Fruit fly (Drosophila melanogaster) whole organism, embryonic: ENCODE results near the gene fig.
A peak's percentile ranks its signal among the peaks of the same experiment; 100 is the strongest.

Experiments used
- Adf1 ChIP-seq: fragments of 200-800 bp; sonication (Bioruptor generic); IDR thresholded peaks from 2 replicates; pipeline ENCODE4 v1.3.6; 2022; ENCODE audit warnings: missing biosample characterization, missing genetic modification characterization
- Atf-2 ChIP-seq: fragments of 200-800 bp; sonication (Bioruptor generic); optimal IDR thresholded peaks from 2 replicates; lab custom pipeline; 2016; ENCODE audit warnings: missing biosample characterization, missing genetic modification characterization
- Bdp1 ChIP-seq: fragments of 200-800 bp; sonication (Bioruptor generic); optimal IDR thresholded peaks from 3 replicates; lab custom pipeline; 2016; ENCODE audit warnings: missing biosample characterization, missing genetic modification characterization
- CG10147 ChIP-seq: fragments of 200-800 bp; sonication (Bioruptor generic); optimal IDR thresholded peaks from 2 replicates; lab custom pipeline; 2019; ENCODE audit warnings: missing biosample characterization, mild to moderate bottlenecking, missing genetic modification characterization, moderate library complexity
- CG12659 ChIP-seq: fragments of 200-800 bp; sonication (Bioruptor generic); optimal IDR thresholded peaks from 3 replicates; lab custom pipeline; 2017; ENCODE audit warnings: mild to moderate bottlenecking, missing biosample characterization, missing genetic modification reagents, missing genetic modification characterization
- CG14014 ChIP-seq: fragments of 200-800 bp; sonication (Bioruptor generic); IDR thresholded peaks from 2 replicates; pipeline ENCODE4 v1.3.6; 2022; ENCODE audit warnings: missing biosample characterization, missing genetic modification characterization
- CG14441 ChIP-seq: fragments of 200-800 bp; sonication (Bioruptor generic); IDR thresholded peaks from 2 replicates; pipeline ENCODE4 v1.3.6; 2022; ENCODE audit warnings: missing biosample characterization, missing genetic modification characterization
- CG14667 ChIP-seq: fragments of 200-800 bp; sonication (Bioruptor generic); IDR thresholded peaks from 2 replicates; pipeline ENCODE4 v1.3.6; 2022; ENCODE audit warnings: missing biosample characterization, missing genetic modification characterization
- CG15696 ChIP-seq: fragments of 200-800 bp; sonication (Bioruptor generic); optimal IDR thresholded peaks from 2 replicates; lab custom pipeline; 2019; ENCODE audit warnings: missing biosample characterization, mild to moderate bottlenecking, missing genetic modification characterization, moderate library complexity
- CG16779 ChIP-seq: fragments of 200-800 bp; sonication (Bioruptor generic); IDR thresholded peaks from 2 replicates; pipeline ENCODE4 v1.3.6; 2022; ENCODE audit warnings: missing biosample characterization, missing genetic modification characterization
- CG16815 ChIP-seq: fragments of 200-800 bp; sonication (Bioruptor generic); optimal IDR thresholded peaks from 3 replicates; lab custom pipeline; 2017; ENCODE audit warnings: missing biosample characterization, mild to moderate bottlenecking, missing genetic modification characterization
- CG2116 ChIP-seq: fragments of 200-800 bp; sonication (Bioruptor generic); optimal IDR thresholded peaks from 3 replicates; lab custom pipeline; 2018; ENCODE audit warnings: missing biosample characterization, mild to moderate bottlenecking, missing genetic modification characterization
- CG2889 ChIP-seq: fragments of 200-800 bp; sonication (Bioruptor generic); IDR thresholded peaks from 3 replicates; pipeline ENCODE4 v1.3.6; 2022; ENCODE audit warnings: missing biosample characterization, missing genetic modification characterization
- CG3065 ChIP-seq: fragments of 200-800 bp; sonication (Bioruptor generic); optimal IDR thresholded peaks from 2 replicates; lab custom pipeline; 2016; ENCODE audit warnings: missing biosample characterization, missing genetic modification characterization
- CG33213 ChIP-seq: fragments of 200-800 bp; sonication (Bioruptor generic); optimal IDR thresholded peaks from 3 replicates; lab custom pipeline; 2016; ENCODE audit warnings: missing biosample characterization, missing genetic modification characterization
- CG43689 ChIP-seq: fragments of 200-800 bp; sonication (Bioruptor generic); IDR thresholded peaks from 2 replicates; pipeline ENCODE4 v1.3.6; 2022; ENCODE audit warnings: missing biosample characterization, missing genetic modification characterization
- CG4707 ChIP-seq: fragments of 200-800 bp; sonication (Bioruptor generic); optimal IDR thresholded peaks from 2 replicates; lab custom pipeline; 2018; ENCODE audit warnings: missing biosample characterization, mild to moderate bottlenecking, missing genetic modification characterization, moderate library complexity
- CG6854 ChIP-seq: fragments of 200-800 bp; sonication (Bioruptor generic); optimal IDR thresholded peaks from 3 replicates; lab custom pipeline; 2017; ENCODE audit warnings: missing biosample characterization, mild to moderate bottlenecking, missing genetic modification characterization
- CG7357 ChIP-seq: fragments of 200-800 bp; sonication (Bioruptor generic); IDR thresholded peaks from 3 replicates; pipeline ENCODE4 v1.3.6; 2022; ENCODE audit warnings: missing biosample characterization, missing genetic modification characterization
- CG7963 ChIP-seq: fragments of 200-800 bp; sonication (Bioruptor generic); IDR thresholded peaks from 3 replicates; pipeline ENCODE4 v1.3.6; 2022; ENCODE audit warnings: missing biosample characterization, missing genetic modification characterization; ENCODE audit not compliant: partially characterized antibody
- CG9876 ChIP-seq: fragments of 200-800 bp; sonication (Bioruptor generic); optimal IDR thresholded peaks from 2 replicates; lab custom pipeline; 2016; ENCODE audit warnings: missing biosample characterization, missing genetic modification characterization
- CoRest ChIP-seq: fragments of 200-800 bp; sonication (Bioruptor generic); optimal IDR thresholded peaks from 3 replicates; lab custom pipeline; 2018; ENCODE audit warnings: missing biosample characterization, mild to moderate bottlenecking, missing genetic modification characterization, moderate library complexity
- Dek ChIP-seq: fragments of 200-800 bp; sonication (Bioruptor generic); optimal IDR thresholded peaks from 3 replicates; lab custom pipeline; 2019; ENCODE audit warnings: missing biosample characterization, mild to moderate bottlenecking, missing genetic modification characterization, moderate library complexity
- Dfd ChIP-seq, 2 experiments: fragments of >200 bp; optimal IDR thresholded peaks; 2 replicates each; lab custom pipeline; 2017; ENCODE audit warnings: missing biosample characterization in 2 of 2, missing genetic modification characterization in 2 of 2
- Dll ChIP-seq: fragments of 200-800 bp; sonication (Bioruptor generic); IDR thresholded peaks from 4 replicates; pipeline ENCODE4 v1.3.6; 2022; ENCODE audit warnings: missing biosample characterization, missing genetic modification characterization; ENCODE audit not compliant: partially characterized antibody
- Dp ChIP-seq: fragments of 200-800 bp; sonication (Bioruptor generic); optimal IDR thresholded peaks from 2 replicates; lab custom pipeline; 2018; ENCODE audit warnings: missing biosample characterization, mild to moderate bottlenecking, missing genetic modification characterization, moderate library complexity
- Hmx ChIP-seq: fragments of 200-800 bp; sonication (Bioruptor generic); optimal IDR thresholded peaks from 2 replicates; lab custom pipeline; 2016; ENCODE audit warnings: missing biosample characterization, missing genetic modification characterization
- Lim3 ChIP-seq: fragments of 200-800 bp; sonication (Bioruptor generic); IDR thresholded peaks from 2 replicates; pipeline ENCODE4 v1.3.6; 2022; ENCODE audit warnings: missing biosample characterization, missing genetic modification characterization
- Max ChIP-seq: fragments of 200-800 bp; sonication (Bioruptor generic); optimal IDR thresholded peaks from 2 replicates; lab custom pipeline; 2016; ENCODE audit warnings: missing biosample characterization, mild to moderate bottlenecking, missing genetic modification characterization
- Mrtf ChIP-seq: fragments of 200-800 bp; sonication (Bioruptor generic); IDR thresholded peaks from 3 replicates; pipeline ENCODE4 v1.3.6; 2022; ENCODE audit warnings: missing biosample characterization, missing genetic modification characterization
- NC2β ChIP-seq: fragments of 200-800 bp; sonication (Bioruptor generic); optimal IDR thresholded peaks from 2 replicates; lab custom pipeline; 2016; ENCODE audit warnings: missing biosample characterization, missing genetic modification characterization
- Oaz ChIP-seq: fragments of 200-800 bp; sonication (Bioruptor generic); IDR thresholded peaks from 2 replicates; pipeline ENCODE4 v1.3.6; 2022; ENCODE audit warnings: missing biosample characterization, missing genetic modification characterization
- PHDP ChIP-seq: fragments of 200-800 bp; sonication (Bioruptor generic); optimal IDR thresholded peaks from 3 replicates; lab custom pipeline; 2018; ENCODE audit warnings: missing biosample characterization, mild to moderate bottlenecking, missing genetic modification characterization, moderate library complexity
- YL-1 ChIP-seq: fragments of 200-800 bp; sonication (Bioruptor generic); optimal IDR thresholded peaks from 3 replicates; lab custom pipeline; 2017; ENCODE audit warnings: missing biosample characterization, mild to moderate bottlenecking, missing genetic modification characterization
- ab ChIP-seq: fragments of 200-800 bp; sonication (Bioruptor generic); optimal IDR thresholded peaks from 2 replicates; lab custom pipeline; 2016; ENCODE audit warnings: missing biosample characterization, missing genetic modification characterization
- bbx ChIP-seq: fragments of 200-800 bp; sonication (Bioruptor generic); IDR thresholded peaks from 2 replicates; pipeline ENCODE4 v1.3.6; 2022; ENCODE audit warnings: missing biosample characterization, missing genetic modification characterization; ENCODE audit not compliant: partially characterized antibody
- croc ChIP-seq: fragments of 200-800 bp; sonication (Bioruptor generic); conservative IDR thresholded peaks from 3 replicates; pipeline ENCODE4 v1.3.6; 2022; ENCODE audit warnings: missing biosample characterization, missing genetic modification characterization
- da ChIP-seq: fragments of 200-800 bp; sonication (Bioruptor generic); optimal IDR thresholded peaks from 2 replicates; lab custom pipeline; 2016; ENCODE audit warnings: missing biosample characterization, missing genetic modification characterization
- grau ChIP-seq: fragments of 200-800 bp; optimal IDR thresholded peaks from 3 replicates; lab custom pipeline; 2019; ENCODE audit warnings: missing biosample characterization, mild to moderate bottlenecking, missing genetic modification characterization, moderate library complexity
- hbn ChIP-seq: fragments of 200-800 bp; sonication (Bioruptor generic); IDR thresholded peaks from 2 replicates; pipeline ENCODE4 v1.3.6; 2022; ENCODE audit warnings: missing biosample characterization, missing genetic modification characterization; ENCODE audit not compliant: partially characterized antibody
- her ChIP-seq: fragments of 200-800 bp; sonication (Bioruptor generic); optimal IDR thresholded peaks from 2 replicates; lab custom pipeline; 2016; ENCODE audit warnings: missing biosample characterization, missing genetic modification characterization
- ind ChIP-seq: fragments of 200-800 bp; sonication (Bioruptor generic); optimal IDR thresholded peaks from 3 replicates; lab custom pipeline; 2016; ENCODE audit warnings: missing biosample characterization, missing genetic modification characterization
- kah ChIP-seq: fragments of 200-800 bp; sonication (Bioruptor generic); optimal IDR thresholded peaks from 2 replicates; lab custom pipeline; 2018; ENCODE audit warnings: missing biosample characterization, mild to moderate bottlenecking, missing genetic modification characterization
- kni ChIP-seq: fragments of 200-800 bp; sonication (Bioruptor generic); optimal IDR thresholded peaks from 3 replicates; lab custom pipeline; 2017; ENCODE audit warnings: mild to moderate bottlenecking, missing biosample characterization, missing genetic modification reagents, missing genetic modification characterization
- sc ChIP-seq, 3 experiments: fragments of >200 bp in 2 of 3; fragments of 200-800 bp in 1 of 3; sonication (Bioruptor generic) in 1 of 3; optimal IDR thresholded peaks; 2 replicates in 2 of 3; 3 replicates in 1 of 3; lab custom pipeline; 2017; ENCODE audit warnings: mild to moderate bottlenecking in 1 of 3, missing biosample characterization in 1 of 3, missing genetic modification characterization in 1 of 3, missing genetic modification reagents in 1 of 3
- sna ChIP-seq: fragments of 200-800 bp; sonication (Bioruptor generic); IDR thresholded peaks from 2 replicates; pipeline ENCODE4 v1.3.6; 2022; ENCODE audit warnings: missing biosample characterization, missing genetic modification characterization; ENCODE audit not compliant: partially characterized antibody
- tap ChIP-seq: fragments of 200-800 bp; optimal IDR thresholded peaks from 3 replicates; lab custom pipeline; 2019; ENCODE audit warnings: missing biosample characterization, mild to moderate bottlenecking, missing genetic modification characterization, moderate library complexity
- tx ChIP-seq: fragments of 200-800 bp; sonication (Bioruptor generic); optimal IDR thresholded peaks from 2 replicates; lab custom pipeline; 2016; ENCODE audit warnings: missing biosample characterization, missing genetic modification characterization
- vnd ChIP-seq: fragments of 200-800 bp; sonication (Bioruptor generic); IDR thresholded peaks from 3 replicates; pipeline ENCODE4 v1.3.6; 2022; ENCODE audit warnings: missing biosample characterization, missing genetic modification characterization; ENCODE audit not compliant: partially characterized antibody

The fig gene

DNA sequence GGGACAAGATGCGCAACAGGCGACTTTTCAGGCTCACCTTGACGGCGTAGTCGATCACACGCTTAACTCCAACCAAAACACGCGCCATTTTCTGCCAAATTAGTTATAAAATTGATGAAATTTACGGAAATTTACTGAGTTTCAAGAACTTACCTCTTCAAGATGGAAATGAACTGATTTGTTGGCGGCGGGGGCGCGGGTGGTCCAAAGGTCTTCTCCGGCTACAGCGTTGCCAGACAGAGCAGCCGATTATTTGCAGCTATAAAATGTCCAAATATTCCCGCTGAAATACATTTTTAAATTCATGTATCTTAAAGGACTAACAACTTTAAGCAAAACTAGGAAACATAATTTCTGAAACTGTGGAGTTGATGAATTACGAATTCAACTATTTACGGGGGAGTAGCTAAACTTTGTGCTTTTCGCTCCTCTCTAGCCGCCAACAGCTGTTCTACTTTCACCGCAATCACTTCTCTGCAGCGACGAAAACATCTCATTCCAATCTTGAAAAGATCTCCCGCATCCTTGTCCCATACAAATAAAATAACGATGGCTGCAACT is 22.6 kb upstream of the fig start, which contains the start of the genes Etfb and CG7789 (continued):
- TF ChIP-seq kni (no peak), Oaz (GFP tag; lab: Robert Waterston, UW) (peak; percentile 62), CG16779 (GFP tag; lab: Robert Waterston, UW) (peak; percentile 56; the same call in 1 of the 2 replicates), da (GFP tag; lab: Kevin White, UChicago) (peak; percentile 63), sna (peak; percentile 78), tap (tag; lab: Kevin White, UChicago) (no peak), croc (GFP tag; lab: Robert Waterston, UW) (peak; percentile 65), sc (optimal IDR thresholded peaks at IDR 0.05; lab: Kevin White, UChicago) (no peak), sc (GFP tag; optimal IDR thresholded peaks at IDR 0.05; lab: Kevin White, UChicago) (no peak), Mrtf (GFP tag; lab: Robert Waterston, UW) (peak; percentile 61; the same call in 2 of the 3 replicates), CG16815 (peak; percentile 59), CG6854 (GFP tag; lab: Kevin White, UChicago) (peak; percentile 0), CG3065 (no peak), Dfd (GFP tag; optimal IDR thresholded peaks at IDR 0.05; lab: Kevin White, UChicago) (no peak), Hmx (GFP tag; lab: Kevin White, UChicago) (no peak), Bdp1 (GFP tag; lab: Kevin White, UChicago) (peak; percentile 55), CG9876 (GFP tag; lab: Kevin White, UChicago) (peak; percentile 37), Atf-2 (GFP tag; lab: Kevin White, UChicago) (peak; percentile 55), ab (GFP tag; lab: Kevin White, UChicago) (no peak), CG2116 (GFP tag; lab: Kevin White, UChicago) (peak; percentile 91), Lim3 (no peak), CG33213 (peak; percentile 73), hbn (peak; percentile 87), CG12659 (peak; percentile 86), PHDP (no peak), kah (GFP tag; lab: Kevin White, UChicago) (peak; percentile 44), CG15696 (tag; lab: Kevin White, UChicago) (peak; percentile 65), ind (GFP tag; lab: Kevin White, UChicago) (peak; percentile 69), NC2β (GFP tag; lab: Kevin White, UChicago) (peak; percentile 80), YL-1 (GFP tag; lab: Kevin White, UChicago) (peak; percentile 94), her (GFP tag; lab: Kevin White, UChicago) (peak; percentile 73), Max (GFP tag; lab: Kevin White, UChicago) (peak; percentile 29), tx (GFP tag; lab: Kevin White, UChicago) (peak; percentile 75), CG7963 (GFP tag; lab: Robert Waterston, UW) (no peak), bbx (GFP tag; lab: Robert Waterston, UW) (peak; percentile 63; the same call in 1 of the 2 replicates), CoRest (tag; lab: Kevin White, UChicago) (peak; percentile 80), CG43689 (GFP tag; lab: Robert Waterston, UW) (0 out of 2 replicates have a peak, but pooled peaks have one; percentile 36), CG14014 (peak; percentile 74), vnd (GFP tag; lab: Robert Waterston, UW) (peak; percentile 76), grau (tag; lab: Kevin White, UChicago) (peak; percentile 76), Dll (peak; percentile 89), CG14441 (GFP tag; lab: Robert Waterston, UW) (peak; percentile 80), CG4707 (GFP tag; lab: Kevin White, UChicago) (no peak), Dek (tag; lab: Kevin White, UChicago) (peak; percentile 79), CG2889 (GFP tag; lab: Robert Waterston, UW) (peak; percentile 54; the same call in 1 of the 3 replicates), CG7357 (GFP tag; lab: Robert Waterston, UW) (peak; percentile 56; the same call in 2 of the 3 replicates), Dp (peak; percentile 56), CG10147 (GFP tag; lab: Kevin White, UChicago) (no peak), CG14667 (GFP tag; lab: Robert Waterston, UW) (peak; percentile 36), Adf1 (GFP tag; lab: Robert Waterston, UW) (peak; percentile 77)
